Worm (Caenorhabditis elegans) whole organism, young adult: Measurements from ENCODE around the gene lin-22.

Experiments used
- B0019.2 ChIP-seq: fragments of 200-800 bp; sonication (Bioruptor generic); conservative IDR thresholded peaks from 2 replicates; pipeline ENCODE4 v1.3.6; 2022; ENCODE audit warnings: missing genetic modification reagents, missing genetic modification characterization, missing compliant biosample characterization
- B0035.1 ChIP-seq: sonication (generic microtip); optimal IDR thresholded peaks from 2 replicates; lab custom pipeline; 2016; ENCODE audit warnings: missing genetic modification characterization, mild to moderate bottlenecking, missing compliant biosample characterization, missing genotype, missing genetic modification reagents
- B0336.3 ChIP-seq: fragments of 200-800 bp; sonication (Bioruptor generic); IDR thresholded peaks from 2 replicates; pipeline ENCODE4 v1.3.6; 2022; ENCODE audit warnings: missing genetic modification characterization, missing compliant biosample characterization
- F10E7.11 ChIP-seq: sonication (generic microtip); optimal IDR thresholded peaks from 2 replicates; lab custom pipeline; 2017; ENCODE audit warnings: mild to moderate bottlenecking, missing genetic modification characterization, moderate library complexity, missing compliant biosample characterization
- F52B5.7 ChIP-seq: sonication (generic microtip); optimal IDR thresholded peaks from 2 replicates; lab custom pipeline; 2016; ENCODE audit warnings: mild to moderate bottlenecking, missing genetic modification characterization, missing compliant biosample characterization
- F57A8.1 ChIP-seq: fragments of 200-800 bp; sonication (Bioruptor generic); optimal IDR thresholded peaks from 2 replicates; lab custom pipeline; 2018; ENCODE audit warnings: mild to moderate bottlenecking, missing genetic modification characterization, moderate library complexity, missing compliant biosample characterization
- F57C9.4 ChIP-seq: sonication (generic microtip); optimal IDR thresholded peaks from 2 replicates; lab custom pipeline; 2017; ENCODE audit warnings: mild to moderate bottlenecking, missing genetic modification characterization, missing compliant biosample characterization
- K11D2.4 ChIP-seq: fragments of 200-800 bp; sonication (Bioruptor generic); IDR thresholded peaks from 2 replicates; pipeline ENCODE4 v1.3.6; 2022; ENCODE audit warnings: missing genetic modification reagents, missing genetic modification characterization, missing compliant biosample characterization
- akir-1 ChIP-seq: fragments of 200-800 bp; sonication (Bioruptor generic); optimal IDR thresholded peaks from 2 replicates; lab custom pipeline; 2018; ENCODE audit warnings: mild to moderate bottlenecking, missing genetic modification characterization, moderate library complexity, missing compliant biosample characterization
- aptf-2 ChIP-seq: fragments of 200-800 bp; sonication (Bioruptor generic); conservative IDR thresholded peaks from 2 replicates; pipeline ENCODE4 v1.3.6; 2022; ENCODE audit warnings: missing genetic modification reagents, missing genetic modification characterization, missing compliant biosample characterization
- aptf-3 ChIP-seq: fragments of 200-800 bp; sonication (Bioruptor generic); IDR thresholded peaks from 2 replicates; pipeline ENCODE4 v1.3.6; 2022; ENCODE audit warnings: missing genetic modification characterization, missing compliant biosample characterization
- attf-3 ChIP-seq: fragments of 200-800 bp; sonication (Bioruptor generic); conservative IDR thresholded peaks from 2 replicates; pipeline ENCODE4 v1.3.6; 2022; ENCODE audit warnings: missing genetic modification reagents, missing genetic modification characterization, missing compliant biosample characterization
- attf-5 ChIP-seq: fragments of 200-800 bp; sonication (Bioruptor generic); optimal IDR thresholded peaks from 2 replicates; lab custom pipeline; 2018; ENCODE audit warnings: mild to moderate bottlenecking, missing genetic modification characterization, missing compliant biosample characterization
- ccch-3 ChIP-seq: fragments of 200-800 bp; sonication (Bioruptor generic); optimal IDR thresholded peaks from 2 replicates; lab custom pipeline; 2018; ENCODE audit warnings: mild to moderate bottlenecking, missing genetic modification characterization, missing compliant biosample characterization
- ceh-100 ChIP-seq: fragments of 200-800 bp; sonication (Bioruptor generic); IDR thresholded peaks from 2 replicates; pipeline ENCODE4 v1.3.6; 2022; ENCODE audit warnings: missing genetic modification reagents, missing genetic modification characterization, missing compliant biosample characterization
- ceh-40 ChIP-seq: fragments of 200-800 bp; sonication (Bioruptor generic); IDR thresholded peaks from 2 replicates; pipeline ENCODE4 v1.3.6; 2022; ENCODE audit warnings: missing genetic modification characterization, missing compliant biosample characterization
- ceh-58 ChIP-seq: fragments of 200-800 bp; sonication (Bioruptor generic); IDR thresholded peaks from 2 replicates; pipeline ENCODE4 v1.3.6; 2022; ENCODE audit warnings: missing genetic modification characterization, missing compliant biosample characterization
- ceh-79 ChIP-seq: sonication (generic microtip); optimal IDR thresholded peaks from 2 replicates; lab custom pipeline; 2017; ENCODE audit warnings: mild to moderate bottlenecking, missing genetic modification characterization, missing compliant biosample characterization
- ceh-91 ChIP-seq: fragments of 200-800 bp; sonication (Bioruptor generic); IDR thresholded peaks from 2 replicates; pipeline ENCODE4 v1.3.6; 2022; ENCODE audit warnings: missing genetic modification reagents, missing genetic modification characterization, missing compliant biosample characterization
- efl-1 ChIP-seq: fragments of 150-350 bp; optimal IDR thresholded peaks from 2 replicates; lab custom pipeline; 2014; ENCODE audit warnings: missing biosample characterization, missing genetic modification reagents, missing genetic modification characterization
- egl-18 ChIP-seq: fragments of 200-800 bp; sonication (Bioruptor generic); IDR thresholded peaks from 2 replicates; pipeline ENCODE4 v1.3.6; 2022; ENCODE audit warnings: missing genetic modification reagents, missing genetic modification characterization, missing compliant biosample characterization
- hmg-1.2 ChIP-seq: fragments of 200-800 bp; sonication (Bioruptor generic); IDR thresholded peaks from 2 replicates; pipeline ENCODE4 v1.3.6; 2022; ENCODE audit warnings: missing genetic modification reagents, missing genetic modification characterization, missing compliant biosample characterization
- hsf-1 ChIP-seq: fragments of 200-800 bp; sonication (Bioruptor generic); IDR thresholded peaks from 2 replicates; pipeline ENCODE4 v1.3.6; 2022; ENCODE audit warnings: missing genetic modification reagents, missing genetic modification characterization, missing compliant biosample characterization
- lin-35 ChIP-seq, 3 experiments: fragments of 150-350 bp in 2 of 3; sonication (generic microtip) in 1 of 3; optimal IDR thresholded peaks; 2 replicates each; lab custom pipeline; 2014 to 2018; ENCODE audit warnings: missing biosample characterization in 3 of 3, missing genetic modification characterization in 3 of 3, missing genetic modification reagents in 3 of 3
- lin-40 ChIP-seq: sonication (generic microtip); optimal IDR thresholded peaks from 2 replicates; lab custom pipeline; 2016; ENCODE audit warnings: missing genetic modification characterization, mild to moderate bottlenecking, missing compliant biosample characterization, missing genotype, missing genetic modification reagents
- lin-54 ChIP-seq: fragments of 200-800 bp; sonication (Bioruptor generic); optimal IDR thresholded peaks from 2 replicates; lab custom pipeline; 2018; ENCODE audit warnings: mild to moderate bottlenecking, missing genetic modification characterization, missing compliant biosample characterization
- lir-1 ChIP-seq: fragments of 200-800 bp; sonication (Bioruptor generic); conservative IDR thresholded peaks from 2 replicates; pipeline ENCODE4 v1.3.6; 2022; ENCODE audit warnings: missing genetic modification reagents, missing genetic modification characterization, missing compliant biosample characterization
- lsl-1 ChIP-seq: fragments of 200-800 bp; sonication (Bioruptor generic); optimal IDR thresholded peaks from 2 replicates; lab custom pipeline; 2018; ENCODE audit warnings: mild to moderate bottlenecking, missing genetic modification characterization, moderate library complexity, missing compliant biosample characterization
- madf-10 ChIP-seq: sonication (generic microtip); optimal IDR thresholded peaks from 2 replicates; lab custom pipeline; 2016; ENCODE audit warnings: mild to moderate bottlenecking, missing genetic modification characterization, missing compliant biosample characterization
- madf-3 ChIP-seq: fragments of 200-800 bp; sonication (Bioruptor generic); IDR thresholded peaks from 2 replicates; pipeline ENCODE4 v1.3.6; 2022; ENCODE audit warnings: missing genetic modification reagents, missing genetic modification characterization, missing compliant biosample characterization
- madf-6 ChIP-seq: fragments of 200-800 bp; sonication (Bioruptor generic); IDR thresholded peaks from 2 replicates; pipeline ENCODE4 v1.3.6; 2022; ENCODE audit warnings: missing genetic modification reagents, missing genetic modification characterization, missing compliant biosample characterization
- mcd-1 ChIP-seq: fragments of 200-800 bp; sonication (Bioruptor generic); IDR thresholded peaks from 2 replicates; pipeline ENCODE4 v1.3.6; 2022; ENCODE audit warnings: missing genetic modification reagents, missing genetic modification characterization, missing compliant biosample characterization
- nfya-1 ChIP-seq: sonication (generic microtip); optimal IDR thresholded peaks from 2 replicates; lab custom pipeline; 2017; ENCODE audit warnings: antibody characterized with exemption, missing compliant biosample characterization, missing genetic modification characterization, borderline replicate concordance; ENCODE audit not compliant: insufficient read depth
- nfya-2 ChIP-seq: fragments of 200-800 bp; sonication (Bioruptor generic); IDR thresholded peaks from 2 replicates; pipeline ENCODE4 v1.3.6; 2022; ENCODE audit warnings: missing genetic modification reagents, missing genetic modification characterization, missing compliant biosample characterization
- nhr-120 ChIP-seq: fragments of 200-800 bp; sonication (Bioruptor generic); IDR thresholded peaks from 2 replicates; pipeline ENCODE4 v1.3.6; 2022; ENCODE audit warnings: missing genetic modification characterization, missing compliant biosample characterization
- nhr-90 ChIP-seq: sonication (generic microtip); optimal IDR thresholded peaks from 2 replicates; lab custom pipeline; 2016; ENCODE audit warnings: missing genotype, mild to moderate bottlenecking, missing genetic modification characterization, missing compliant biosample characterization
- rec-8 ChIP-seq, 2 experiments: sonication (generic microtip); optimal IDR thresholded peaks; 2 replicates each; lab custom pipeline; 2016; ENCODE audit warnings: mild to moderate bottlenecking in 2 of 2, missing genetic modification characterization in 2 of 2, missing genetic modification reagents in 2 of 2, missing genotype in 2 of 2, missing biosample characterization in 1 of 2, missing compliant biosample characterization in 1 of 2, moderate library complexity in 1 of 2
- repo-1 ChIP-seq: sonication (generic microtip); optimal IDR thresholded peaks from 2 replicates; lab custom pipeline; 2017; ENCODE audit warnings: mild to moderate bottlenecking, missing genetic modification characterization, missing compliant biosample characterization
- rpc-1 ChIP-seq, 2 experiments: fragments of 150-350 bp in 1 of 2; sonication (generic microtip) in 1 of 2; optimal IDR thresholded peaks; 2 replicates each; lab custom pipeline; 2014 to 2018; ENCODE audit warnings: missing biosample characterization in 1 of 2, missing genetic modification characterization in 1 of 2, missing genetic modification reagents in 1 of 2, missing genotype in 1 of 2
- snpc-1.3 ChIP-seq: sonication (generic microtip); optimal IDR thresholded peaks from 2 replicates; lab custom pipeline; 2017; ENCODE audit warnings: missing genetic modification characterization, mild to moderate bottlenecking, missing compliant biosample characterization, antibody characterized with exemption, moderate library complexity, missing genotype, missing genetic modification reagents; ENCODE audit not compliant: insufficient read depth
- snpc-3.4 ChIP-seq: sonication (generic microtip); optimal IDR thresholded peaks from 2 replicates; lab custom pipeline; 2017; ENCODE audit warnings: missing genetic modification characterization, mild to moderate bottlenecking, missing compliant biosample characterization, antibody characterized with exemption, moderate library complexity, missing genotype, missing genetic modification reagents
- sptf-2 ChIP-seq: fragments of 200-800 bp; sonication (Bioruptor generic); optimal IDR thresholded peaks from 2 replicates; lab custom pipeline; 2018; ENCODE audit warnings: mild to moderate bottlenecking, missing genetic modification characterization, missing compliant biosample characterization
- xnd-1 ChIP-seq: sonication (generic microtip); optimal IDR thresholded peaks from 2 replicates; lab custom pipeline; 2016; ENCODE audit warnings: missing genotype, missing genetic modification reagents, missing genetic modification characterization, missing compliant biosample characterization
- zfh-2 ChIP-seq: fragments of 200-800 bp; sonication (Bioruptor generic); conservative IDR thresholded peaks from 2 replicates; pipeline ENCODE4 v1.3.6; 2022; ENCODE audit warnings: missing genetic modification reagents, missing genetic modification characterization, missing compliant biosample characterization
- zim-3 ChIP-seq: sonication (generic microtip); optimal IDR thresholded peaks from 2 replicates; lab custom pipeline; 2017; ENCODE audit warnings: mild to moderate bottlenecking, missing genetic modification characterization, moderate library complexity, missing compliant biosample characterization
- ztf-18 ChIP-seq: sonication (generic microtip); optimal IDR thresholded peaks from 2 replicates; lab custom pipeline; 2016; ENCODE audit warnings: missing genotype, mild to moderate bottlenecking, missing genetic modification characterization, missing compliant biosample characterization
- ztf-26 ChIP-seq: sonication (generic microtip); optimal IDR thresholded peaks from 2 replicates; lab custom pipeline; 2017; ENCODE audit warnings: missing genetic modification characterization, missing compliant biosample characterization
- ztf-28 ChIP-seq: fragments of 200-800 bp; sonication (Bioruptor generic); IDR thresholded peaks from 2 replicates; pipeline ENCODE4 v1.3.6; 2022; ENCODE audit warnings: missing genetic modification reagents, missing genetic modification characterization, missing compliant biosample characterization
- ztf-6 ChIP-seq: fragments of 200-800 bp; sonication (Bioruptor generic); IDR thresholded peaks from 2 replicates; pipeline ENCODE4 v1.3.6; 2022; ENCODE audit warnings: missing genetic modification reagents, missing genetic modification characterization, missing compliant biosample characterization

Gene lin-22

ce11 chrIV:3055848-3056247 is 36.3 kb downstream of the lin-22 start:
- TF ChIP-seq egl-18 (GFP tag; lab: Robert Waterston, UW) (no peak), lsl-1 (GFP tag; lab: Kevin White, UChicago) (peak; percentile 90), efl-1 (peak; percentile 35), madf-10 (no peak), ztf-18 (tag; lab: Kevin White, UChicago) (no peak), ceh-100 (GFP tag; lab: Robert Waterston, UW) (peak; percentile 68; the same call in 1 of the 2 replicates), ceh-58 (no peak), lin-35 (GFP tag; optimal IDR thresholded peaks at IDR 0.05; lab: Kevin White, UChicago) (no peak), F57C9.4 (no peak), aptf-3 (GFP tag; lab: Robert Waterston, UW) (no peak), nhr-90 (tag; lab: Kevin White, UChicago) (no peak), ztf-28 (GFP tag; lab: Robert Waterston, UW) (0 out of 2 replicates have a peak, but pooled peaks have one; percentile 57), ztf-26 (tag; lab: Kevin White, UChicago) (no peak), attf-5 (GFP tag; lab: Kevin White, UChicago) (no peak), nhr-120 (GFP tag; lab: Robert Waterston, UW) (no peak), F57A8.1 (no peak), lir-1 (no peak), ztf-6 (no peak), B0019.2 (GFP tag; lab: Robert Waterston, UW) (no peak), zfh-2 (GFP tag; lab: Robert Waterston, UW) (no peak), zim-3 (no peak), ceh-79 (no peak), aptf-2 (GFP tag; lab: Robert Waterston, UW) (no peak), mcd-1 (GFP tag; lab: Robert Waterston, UW) (peak; percentile 87), madf-3 (no peak), ceh-91 (GFP tag; lab: Robert Waterston, UW) (peak; percentile 82), snpc-3.4 (tag; lab: Kevin White, UChicago) (no peak), ceh-40 (GFP tag; lab: Robert Waterston, UW) (no peak), rpc-1 (optimal IDR thresholded peaks at IDR 0.05; lab: Kevin White, UChicago) (no peak), rpc-1 (tag; optimal IDR thresholded peaks at IDR 0.05; lab: Kevin White, UChicago) (no peak), lin-40 (tag; lab: Kevin White, UChicago) (no peak), attf-3 (GFP tag; lab: Robert Waterston, UW) (peak; percentile 55; the same call in 1 of the 2 replicates), sptf-2 (GFP tag; lab: Kevin White, UChicago) (no peak), ccch-3 (GFP tag; lab: Kevin White, UChicago) (no peak), madf-6 (GFP tag; lab: Robert Waterston, UW) (peak; percentile 86), snpc-1.3 (no peak), B0336.3 (GFP tag; lab: Robert Waterston, UW) (no peak), F52B5.7 (no peak), F10E7.11 (tag; lab: Kevin White, UChicago) (no peak), nfya-2 (GFP tag; lab: Robert Waterston, UW) (no peak), lin-54 (no peak), B0035.1 (tag; lab: Kevin White, UChicago) (no peak), xnd-1 (peak; percentile 55), repo-1 (tag; lab: Kevin White, UChicago) (no peak), nfya-1 (tag; lab: Kevin White, UChicago) (no peak), rec-8 (tag; optimal IDR thresholded peaks at IDR 0.05; lab: Kevin White, UChicago) (no peak), hmg-1.2 (GFP tag; lab: Robert Waterston, UW) (no peak), K11D2.4 (GFP tag; lab: Robert Waterston, UW) (no peak), hsf-1 (no peak), akir-1 (GFP tag; lab: Kevin White, UChicago) (no peak)
